Worm (Caenorhabditis elegans): Measurements from ENCODE around the gene dmd-5.

- no peak for TF ChIP-seq pha-2 (tag; optimal IDR thresholded peaks at IDR 0.05)
- no peak for TF ChIP-seq fkh-6 (tag; optimal IDR thresholded peaks at IDR 0.05)
- no peak for TF ChIP-seq ama-1 (optimal IDR thresholded peaks at IDR 0.05)
- no peak for TF ChIP-seq pqm-1 (tag; optimal IDR thresholded peaks at IDR 0.05)
- TF ChIP-seq hlh-30 (tag; optimal IDR thresholded peaks at IDR 0.05; ENCODE audit: insufficient read depth): no peak
- TF ChIP-seq ceh-2 (tag; optimal IDR thresholded peaks at IDR 0.05): no peak
- no peak for TF ChIP-seq odd-2 (tag; optimal IDR thresholded peaks at IDR 0.05)
- TF ChIP-seq ceh-14 (tag; optimal IDR thresholded peaks at IDR 0.05): no peak
- no peak for TF ChIP-seq K09A11.1 (tag; optimal IDR thresholded peaks at IDR 0.05; ENCODE audit: insufficient read depth)
- TF ChIP-seq nhr-11 (tag; optimal IDR thresholded peaks at IDR 0.05): no peak
Observed at ce11 chrII:5738795-5739194, 35.2 kb downstream of the dmd-5 start, which contains the start of gene hlh-14.

All from whole organism, late embryonic.